Worm (Caenorhabditis elegans) whole organism, L2 larva: ENCODE results near the gene pmp-2.

Experiments used
- lin-11 ChIP-seq: fragments of 150-350 bp; sonication (generic microtip); optimal IDR thresholded peaks from 2 replicates; lab custom pipeline; 2014; ENCODE audit warnings: missing biosample characterization, missing genetic modification characterization, inconsistent platforms, mixed read lengths
- mab-5 ChIP-seq: fragments of 150-350 bp; optimal IDR thresholded peaks from 2 replicates; lab custom pipeline; 2014; ENCODE audit warnings: missing biosample characterization, missing genetic modification characterization
- nhr-237 ChIP-seq: fragments of 150-350 bp; optimal IDR thresholded peaks from 2 replicates; lab custom pipeline; 2014; ENCODE audit warnings: missing biosample characterization, missing genetic modification characterization
- sma-9 ChIP-seq, 2 experiments: fragments of 150-350 bp in 1 of 2; sonication (generic microtip) in 1 of 2; optimal IDR thresholded peaks; 2 replicates each; lab custom pipeline; 2014 to 2016; ENCODE audit warnings: missing genetic modification characterization in 2 of 2, mild to moderate bottlenecking in 1 of 2, missing biosample characterization in 1 of 2, missing compliant biosample characterization in 1 of 2, missing genetic modification reagents in 1 of 2, moderate library complexity in 1 of 2
- unc-62 ChIP-seq: fragments of 150-350 bp; optimal IDR thresholded peaks from 2 replicates; lab custom pipeline; 2014; ENCODE audit warnings: missing biosample characterization, missing genetic modification reagents, missing genetic modification characterization

pmp-2 gene

ce11 chrII:6834582-6835058, 53.0 kb downstream of the pmp-2 start, which contains the start of gene egl-27:
TSS of gene egl-27 (plus strand) at chrII:6835008.
- TF ChIP-seq lin-11 (tag; lab: Kevin White, UChicago) = no peak
- TF ChIP-seq nhr-237 (tag; lab: Kevin White, UChicago) = no peak
- TF ChIP-seq sma-9 (GFP tag; optimal IDR thresholded peaks at IDR 0.05; lab: Kevin White, UChicago) = no peak
- no peak for TF ChIP-seq sma-9 (tag; optimal IDR thresholded peaks at IDR 0.05; lab: Kevin White, UChicago)
- no peak for TF ChIP-seq unc-62 (GFP tag; lab: Kevin White, UChicago)
- TF ChIP-seq mab-5 (tag; lab: Kevin White, UChicago) = no peak
